Worm (Caenorhabditis elegans) whole organism, L1 larva: ENCODE results near the gene gem-1.

Experiments
- aly-2 ChIP-seq: fragments of 150-350 bp; optimal IDR thresholded peaks from 2 replicates; lab custom pipeline; 2014; ENCODE audit warnings: missing biosample characterization, missing genetic modification characterization
- blmp-1 ChIP-seq: fragments of 150-350 bp; optimal IDR thresholded peaks from 2 replicates; lab custom pipeline; 2014; ENCODE audit warnings: missing biosample characterization, missing genetic modification characterization
- egl-27 ChIP-seq, 2 experiments: fragments of 150-350 bp in 1 of 2; sonication (generic microtip); optimal IDR thresholded peaks; 3 replicates each; lab custom pipeline; 2017 to 2018; ENCODE audit warnings: missing biosample characterization in 2 of 2, missing genetic modification characterization in 2 of 2, missing genetic modification reagents in 2 of 2
- fos-1 ChIP-seq: fragments of 150-350 bp; optimal IDR thresholded peaks from 2 replicates; lab custom pipeline; 2014; ENCODE audit warnings: missing biosample characterization, missing genetic modification characterization
- irx-1 ChIP-seq: sonication (generic microtip); optimal IDR thresholded peaks from 2 replicates; lab custom pipeline; 2016; ENCODE audit warnings: missing genetic modification characterization, missing compliant biosample characterization
- sptf-1 ChIP-seq: fragments of 150-350 bp; optimal IDR thresholded peaks from 2 replicates; lab custom pipeline; 2014; ENCODE audit warnings: missing biosample characterization, missing genetic modification characterization
- tbx-2 ChIP-seq: sonication (generic microtip); optimal IDR thresholded peaks from 2 replicates; lab custom pipeline; 2016; ENCODE audit warnings: missing genetic modification characterization, missing compliant biosample characterization
- vab-15 ChIP-seq: sonication (generic microtip); optimal IDR thresholded peaks from 2 replicates; lab custom pipeline; 2017; ENCODE audit warnings: missing genotype, mild to moderate bottlenecking, missing genetic modification characterization, missing compliant biosample characterization
- xbp-1 ChIP-seq: sonication (generic microtip); optimal IDR thresholded peaks from 2 replicates; lab custom pipeline; 2016; ENCODE audit warnings: missing genetic modification characterization, missing compliant biosample characterization

ce11 chrX:13409543-13409942, 32.8 kb upstream of the gem-1 start, which contains the start of the genes cyp-13B1 and C29F7.1:
- TF ChIP-seq sptf-1 (tag; lab: Kevin White, UChicago) (no peak), blmp-1 (tag; lab: Kevin White, UChicago) (no peak), irx-1 (tag; lab: Kevin White, UChicago) (no peak), xbp-1 (tag; lab: Kevin White, UChicago) (no peak), egl-27 (tag; optimal IDR thresholded peaks at IDR 0.05; lab: Kevin White, UChicago) (no peak), vab-15 (no peak), tbx-2 (no peak), aly-2 (tag; lab: Kevin White, UChicago) (no peak), fos-1 (tag; lab: Kevin White, UChicago) (no peak)
